Fruit fly (Drosophila melanogaster) whole organism, wandering third instar larva: ENCODE measurements around the gene Hap40.

ENCODE experiments used
- Abd-B ChIP-seq: fragments of >200 bp; optimal IDR thresholded peaks from 2 replicates; lab custom pipeline; 2017; ENCODE audit warnings: missing biosample characterization, missing genetic modification characterization
- CG32264 ChIP-seq: fragments of 200-800 bp; sonication (Bioruptor generic); optimal IDR thresholded peaks from 2 replicates; lab custom pipeline; 2016; ENCODE audit warnings: missing biosample characterization, missing genetic modification characterization
- CG9705 ChIP-seq: fragments of 200-800 bp; sonication (Bioruptor generic); optimal IDR thresholded peaks from 2 replicates; lab custom pipeline; 2018; ENCODE audit warnings: missing biosample characterization, mild to moderate bottlenecking, missing genetic modification characterization
- CrebA ChIP-seq: fragments of 200-800 bp; sonication (Bioruptor generic); optimal IDR thresholded peaks from 2 replicates; lab custom pipeline; 2016; ENCODE audit warnings: missing biosample characterization, mild to moderate bottlenecking, missing genetic modification characterization, borderline replicate concordance
- Dfd ChIP-seq: fragments of >200 bp; optimal IDR thresholded peaks from 2 replicates; lab custom pipeline; 2017; ENCODE audit warnings: missing biosample characterization, missing genetic modification characterization
- Dif ChIP-seq: fragments of 200-275, 200-300 bp; sonication (Bioruptor generic); optimal IDR thresholded peaks from 2 replicates; lab custom pipeline; 2018; ENCODE audit warnings: missing biosample characterization, missing genetic modification characterization; ENCODE audit not compliant: partially characterized antibody
- GATAd ChIP-seq: sonication (Bioruptor generic); optimal IDR thresholded peaks from 2 replicates; lab custom pipeline; 2016; ENCODE audit warnings: missing biosample characterization, missing genetic modification characterization
- HLH106 ChIP-seq: fragments of 200-800 bp; optimal IDR thresholded peaks from 3 replicates; lab custom pipeline; 2019; ENCODE audit warnings: missing biosample characterization, mild to moderate bottlenecking, missing genetic modification characterization, moderate library complexity
- Hnf4 ChIP-seq: fragments of 200-800 bp; sonication (Bioruptor generic); optimal IDR thresholded peaks from 2 replicates; lab custom pipeline; 2016; ENCODE audit warnings: missing biosample characterization, mild to moderate bottlenecking, missing genetic modification characterization
- Hr78 ChIP-seq: fragments of >200 bp; optimal IDR thresholded peaks from 2 replicates; lab custom pipeline; 2017; ENCODE audit warnings: missing biosample characterization, missing genetic modification characterization
- Hr83 ChIP-seq: fragments of 200-300 bp; sonication (Bioruptor generic); optimal IDR thresholded peaks from 2 replicates; lab custom pipeline; 2016; ENCODE audit warnings: missing biosample characterization, mild to moderate bottlenecking, missing genetic modification characterization, moderate library complexity; ENCODE audit not compliant: poor library complexity, severe bottlenecking
- Jra ChIP-seq: sonication (Bioruptor generic); optimal IDR thresholded peaks from 2 replicates; lab custom pipeline; 2016; ENCODE audit warnings: missing biosample characterization, missing genetic modification characterization
- Mio ChIP-seq: sonication (Bioruptor generic); optimal IDR thresholded peaks from 2 replicates; lab custom pipeline; 2016; ENCODE audit warnings: missing biosample characterization, missing genetic modification characterization
- Myc ChIP-seq: fragments of >200 bp; optimal IDR thresholded peaks from 2 replicates; lab custom pipeline; 2017
- N ChIP-seq: fragments of >200 bp; optimal IDR thresholded peaks from 2 replicates; lab custom pipeline; 2018; ENCODE audit warnings: missing biosample characterization, missing external identifiers, missing genetic modification characterization
- OdsH ChIP-seq: fragments of 200-800 bp; sonication (Bioruptor generic); optimal IDR thresholded peaks from 2 replicates; lab custom pipeline; 2016; ENCODE audit warnings: missing biosample characterization, mild to moderate bottlenecking, missing genetic modification characterization
- Rel ChIP-seq, 2 experiments: fragments of 200-800 bp; sonication (Bioruptor generic) in 1 of 2; optimal IDR thresholded peaks; 2 replicates in 1 of 2; 3 replicates in 1 of 2; lab custom pipeline; 2016 to 2019; ENCODE audit warnings: mild to moderate bottlenecking in 2 of 2, missing biosample characterization in 2 of 2, missing genetic modification characterization in 2 of 2, moderate library complexity in 1 of 2
- Sp1 ChIP-seq: fragments of 200-800 bp; sonication (Bioruptor generic); optimal IDR thresholded peaks from 3 replicates; lab custom pipeline; 2019; ENCODE audit warnings: missing biosample characterization, mild to moderate bottlenecking, missing genetic modification characterization, moderate library complexity
- Vsx2 ChIP-seq: fragments of 200-300, 225-300 bp; sonication (Bioruptor generic); optimal IDR thresholded peaks from 2 replicates; lab custom pipeline; 2018; ENCODE audit warnings: missing biosample characterization, missing genetic modification characterization; ENCODE audit not compliant: partially characterized antibody
- br ChIP-seq: fragments of 200-800 bp; sonication (Bioruptor generic); optimal IDR thresholded peaks from 2 replicates; lab custom pipeline; 2016; ENCODE audit warnings: missing biosample characterization, missing genetic modification characterization
- brk ChIP-seq: fragments of 200-800 bp; sonication (Bioruptor generic); optimal IDR thresholded peaks from 2 replicates; lab custom pipeline; 2016; ENCODE audit warnings: missing biosample characterization, mild to moderate bottlenecking, missing genetic modification characterization
- dl ChIP-seq, 2 experiments: fragments of 175-275, 200-275 bp in 1 of 2; fragments of 200-275 bp in 1 of 2; sonication (Bioruptor generic); optimal IDR thresholded peaks; lab custom pipeline; 2018; ENCODE audit warnings: mild to moderate bottlenecking in 2 of 2, missing biosample characterization in 2 of 2, missing genetic modification characterization in 2 of 2, moderate library complexity in 2 of 2; ENCODE audit not compliant: partially characterized antibody in 2 of 2, insufficient read depth in 1 of 2
- dmrt93B ChIP-seq: fragments of 200-800 bp; sonication (Bioruptor generic); optimal IDR thresholded peaks from 2 replicates; lab custom pipeline; 2018; ENCODE audit warnings: missing biosample characterization, mild to moderate bottlenecking, missing genetic modification characterization
- dsf ChIP-seq: sonication (Bioruptor generic); optimal IDR thresholded peaks from 2 replicates; lab custom pipeline; 2016; ENCODE audit warnings: missing biosample characterization, missing genetic modification characterization, borderline replicate concordance
- ey ChIP-seq: fragments of 200-800 bp; sonication (Bioruptor generic); optimal IDR thresholded peaks from 2 replicates; lab custom pipeline; 2016; ENCODE audit warnings: missing biosample characterization, missing genetic modification characterization
- foxo ChIP-seq, 2 experiments: fragments of 200-800 bp; sonication (Bioruptor generic); optimal IDR thresholded peaks; 2 replicates in 1 of 2; 3 replicates in 1 of 2; lab custom pipeline; 2016 to 2017; ENCODE audit warnings: missing biosample characterization in 2 of 2, missing genetic modification characterization in 2 of 2
- fru ChIP-seq: fragments of 200-800 bp; sonication (Bioruptor generic); optimal IDR thresholded peaks from 3 replicates; lab custom pipeline; 2016; ENCODE audit warnings: missing biosample characterization, mild to moderate bottlenecking, missing genetic modification characterization
- h ChIP-seq: fragments of 200-800 bp; sonication (Bioruptor generic); optimal IDR thresholded peaks from 3 replicates; lab custom pipeline; 2016; ENCODE audit warnings: missing biosample characterization, mild to moderate bottlenecking, missing genetic modification characterization
- jim ChIP-seq: fragments of 175-275, 200-325 bp; sonication (Bioruptor generic); optimal IDR thresholded peaks from 2 replicates; lab custom pipeline; 2016; ENCODE audit warnings: missing biosample characterization, mild to moderate bottlenecking, missing genetic modification characterization
- lola ChIP-seq: fragments of >200 bp; optimal IDR thresholded peaks from 2 replicates; lab custom pipeline; 2017; ENCODE audit warnings: missing biosample characterization, missing genetic modification characterization
- pan ChIP-seq: fragments of >200 bp; optimal IDR thresholded peaks from 2 replicates; lab custom pipeline; 2017
- psq ChIP-seq: fragments of 200-800 bp; sonication (Bioruptor generic); optimal IDR thresholded peaks from 3 replicates; lab custom pipeline; 2017; ENCODE audit warnings: missing biosample characterization, mild to moderate bottlenecking, missing genetic modification characterization, moderate library complexity
- rgr ChIP-seq: fragments of 200-800 bp; sonication (Bioruptor generic); optimal IDR thresholded peaks from 3 replicates; lab custom pipeline; 2016; ENCODE audit warnings: missing biosample characterization, mild to moderate bottlenecking, missing genetic modification characterization
- sage ChIP-seq: fragments of 200-800 bp; sonication (Bioruptor generic); optimal IDR thresholded peaks from 2 replicates; lab custom pipeline; 2016; ENCODE audit warnings: missing biosample characterization, mild to moderate bottlenecking, missing genetic modification characterization
- sv ChIP-seq: fragments of 200-800 bp; sonication (Bioruptor generic); optimal IDR thresholded peaks from 3 replicates; lab custom pipeline; 2016; ENCODE audit warnings: missing biosample characterization, missing genetic modification characterization
- tai ChIP-seq: sonication (Bioruptor generic); optimal IDR thresholded peaks from 2 replicates; lab custom pipeline; 2016; ENCODE audit warnings: missing biosample characterization, missing genetic modification characterization
- usp ChIP-seq: fragments of >200 bp; optimal IDR thresholded peaks from 2 replicates; lab custom pipeline; 2017; ENCODE audit warnings: missing biosample characterization, missing genetic modification characterization
- woc ChIP-seq: sonication (Bioruptor generic); optimal IDR thresholded peaks from 2 replicates; lab custom pipeline; 2016; ENCODE audit warnings: missing biosample characterization, mild to moderate bottlenecking, missing genetic modification characterization

The Hap40 gene

dm6 chrX:15737110-15737509 lies 33.2 kb downstream of the Hap40 start, which contains the start of gene Arp6:
Arp6 (minus strand) TSS chrX:15737120.
- TF ChIP-seq lola (GFP tag; lab: Kevin White, UChicago) (no peak), woc (GFP tag; lab: Kevin White, UChicago) (peak; percentile 37), HLH106 (tag; lab: Kevin White, UChicago) (peak; percentile 5), OdsH (no peak), Myc (peak; percentile 81)

dm6 chrX:15738890-15739550 lies 35.1 kb downstream of the Hap40 start, which contains the start of the genes CG11679 and CG8206:
CG11679 (minus strand) TSS chrX:15738954.
CG8206 (plus strand) TSS chrX:15739230.
- TF ChIP-seq sage (no peak), psq (GFP tag; lab: Kevin White, UChicago) (peak; percentile 43), N (GFP tag; lab: Kevin White, UChicago) (no peak), Rel (GFP tag; optimal IDR thresholded peaks at IDR 0.05; lab: Kevin White, UChicago) (no peak), Rel (tag; optimal IDR thresholded peaks at IDR 0.05; lab: Kevin White, UChicago) (peak; percentile 61), Dfd (GFP tag; lab: Kevin White, UChicago) (no peak), brk (GFP tag; lab: Kevin White, UChicago) (no peak), fru (GFP tag; lab: Kevin White, UChicago) (peak; percentile 62), rgr (GFP tag; lab: Kevin White, UChicago) (peak; percentile 61), Mio (GFP tag; lab: Kevin White, UChicago) (no peak), tai (no peak), usp (GFP tag; lab: Kevin White, UChicago) (no peak), GATAd (GFP tag; lab: Kevin White, UChicago) (no peak), Hnf4 (GFP tag; lab: Kevin White, UChicago) (no peak), dmrt93B (GFP tag; lab: Kevin White, UChicago) (no peak), HLH106 (tag; lab: Kevin White, UChicago) (peak; percentile 78), CrebA (GFP tag; lab: Kevin White, UChicago) (no peak), Abd-B (GFP tag; lab: Kevin White, UChicago) (no peak), OdsH (peak; percentile 31), Jra (GFP tag; lab: Kevin White, UChicago) (no peak), CG9705 (GFP tag; lab: Kevin White, UChicago) (peak; percentile 61), h (GFP tag; lab: Kevin White, UChicago) (peak; percentile 63), br (GFP tag; lab: Kevin White, UChicago) (peak; percentile 37), dl (GFP tag; optimal IDR thresholded peaks at IDR 0.05; lab: Kevin White, UChicago; ENCODE audit: insufficient read depth in 1 of 2, partially characterized antibody in 2 of 2) (no peak), Myc (peak; percentile 97), pan (lab: Kevin White, UChicago) (no peak), foxo (GFP tag; optimal IDR thresholded peaks at IDR 0.05; lab: Kevin White, UChicago) (peak in 1 of 2 experiments; percentile 72), dsf (GFP tag; lab: Kevin White, UChicago) (no peak), Vsx2 (GFP tag; lab: Kevin White, UChicago) (no peak), jim (GFP tag; lab: Kevin White, UChicago) (no peak), CG32264 (GFP tag; lab: Kevin White, UChicago) (no peak), sv (GFP tag; lab: Kevin White, UChicago) (no peak), woc (GFP tag; lab: Kevin White, UChicago) (peak; percentile 86), lola (GFP tag; lab: Kevin White, UChicago) (no peak), Sp1 (GFP tag; lab: Kevin White, UChicago) (peak; percentile 55), ey (GFP tag; lab: Kevin White, UChicago) (peak; percentile 36), Hr78 (GFP tag; lab: Kevin White, UChicago) (no peak), Dif (GFP tag; lab: Kevin White, UChicago) (no peak), Hr83 (GFP tag; lab: Kevin White, UChicago) (no peak)
- TF ChIP-seq, all 38 proteins: peak for 14
